Fruit fly (Drosophila melanogaster) whole organism, embryonic: ENCODE data around the gene Setx.

Source experiments
- Aef1 ChIP-seq: fragments of 200-800 bp; sonication (Bioruptor generic); IDR thresholded peaks from 3 replicates; pipeline ENCODE4 v1.3.6; 2022; ENCODE audit warnings: missing biosample characterization, missing genetic modification characterization
- Antp ChIP-seq: fragments of 200-800 bp; sonication (Bioruptor generic); optimal IDR thresholded peaks from 3 replicates; lab custom pipeline; 2016; ENCODE audit warnings: missing biosample characterization, missing genetic modification characterization
- Awh ChIP-seq: fragments of 200-800 bp; sonication (Bioruptor generic); IDR thresholded peaks from 2 replicates; pipeline ENCODE4, ENCODE4 v1.3.6; 2022; ENCODE audit warnings: missing biosample characterization, missing genetic modification characterization
- BtbVII ChIP-seq: fragments of 200-800 bp; sonication (Bioruptor generic); optimal IDR thresholded peaks from 3 replicates; lab custom pipeline; 2017; ENCODE audit warnings: missing biosample characterization, mild to moderate bottlenecking, missing genetic modification characterization
- CG11504 ChIP-seq: fragments of 200-800 bp; sonication (Bioruptor generic); optimal IDR thresholded peaks from 3 replicates; lab custom pipeline; 2019; ENCODE audit warnings: missing biosample characterization, mild to moderate bottlenecking, missing genetic modification characterization, moderate library complexity
- CG12391 ChIP-seq: fragments of 200-800 bp; sonication (Bioruptor generic); optimal IDR thresholded peaks from 3 replicates; lab custom pipeline; 2018; ENCODE audit warnings: missing biosample characterization, mild to moderate bottlenecking, missing genetic modification characterization, moderate library complexity
- CG12744 ChIP-seq: fragments of 200-800 bp; sonication (Bioruptor generic); optimal IDR thresholded peaks from 2 replicates; lab custom pipeline; 2016; ENCODE audit warnings: missing biosample characterization, missing genetic modification characterization
- CG13624 ChIP-seq: fragments of 200-800 bp; sonication (Bioruptor generic); optimal IDR thresholded peaks from 2 replicates; lab custom pipeline; 2016; ENCODE audit warnings: missing biosample characterization, missing genetic modification characterization
- CG15011 ChIP-seq: fragments of 200-800 bp; sonication (Bioruptor generic); optimal IDR thresholded peaks from 3 replicates; lab custom pipeline; 2018; ENCODE audit warnings: missing biosample characterization, mild to moderate bottlenecking, missing genetic modification characterization
- CG1603 ChIP-seq: fragments of 200-800 bp; sonication (Bioruptor generic); optimal IDR thresholded peaks from 2 replicates; lab custom pipeline; 2019; ENCODE audit warnings: missing biosample characterization, mild to moderate bottlenecking, missing genetic modification characterization, moderate library complexity
- CG16813 ChIP-seq: fragments of 200-800 bp; sonication (Bioruptor generic); IDR thresholded peaks from 3 replicates; pipeline ENCODE4 v1.3.6; 2022; ENCODE audit warnings: missing biosample characterization, missing genetic modification characterization; ENCODE audit not compliant: partially characterized antibody
- CG17568 ChIP-seq: fragments of 200-800 bp; sonication (Bioruptor generic); optimal IDR thresholded peaks from 2 replicates; lab custom pipeline; 2018; ENCODE audit warnings: missing biosample characterization, mild to moderate bottlenecking, missing genetic modification characterization, moderate library complexity
- CG17912 ChIP-seq: fragments of 200-800 bp; sonication (Bioruptor generic); optimal IDR thresholded peaks from 2 replicates; lab custom pipeline; 2018; ENCODE audit warnings: missing biosample characterization, mild to moderate bottlenecking, missing genetic modification characterization
- CG2120 ChIP-seq: fragments of 200-800 bp; sonication (Bioruptor generic); optimal IDR thresholded peaks from 3 replicates; lab custom pipeline; 2016; ENCODE audit warnings: missing biosample characterization, missing genetic modification characterization
- CG2678 ChIP-seq: fragments of 200-800 bp; sonication (Bioruptor generic); optimal IDR thresholded peaks from 3 replicates; lab custom pipeline; 2019; ENCODE audit warnings: missing biosample characterization, mild to moderate bottlenecking, missing genetic modification characterization, moderate library complexity
- CG31224 ChIP-seq: fragments of 200-800 bp; sonication (Bioruptor generic); IDR thresholded peaks from 2 replicates; pipeline ENCODE4 v1.3.6; 2022; ENCODE audit warnings: missing biosample characterization, missing genetic modification characterization
- CG7357 ChIP-seq: fragments of 200-800 bp; sonication (Bioruptor generic); IDR thresholded peaks from 3 replicates; pipeline ENCODE4 v1.3.6; 2022; ENCODE audit warnings: missing biosample characterization, missing genetic modification characterization
- CG8944 ChIP-seq: fragments of 200-800 bp; sonication (Bioruptor generic); optimal IDR thresholded peaks from 3 replicates; lab custom pipeline; 2016; ENCODE audit warnings: missing biosample characterization, missing genetic modification characterization
- Dad ChIP-seq: fragments of 200-800 bp; sonication (Bioruptor generic); optimal IDR thresholded peaks from 3 replicates; lab custom pipeline; 2016; ENCODE audit warnings: missing biosample characterization, missing genetic modification characterization
- Dip3 ChIP-seq: fragments of 200-800 bp; sonication (Bioruptor generic); optimal IDR thresholded peaks from 3 replicates; lab custom pipeline; 2016; ENCODE audit warnings: missing biosample characterization, missing genetic modification characterization
- Hr3 ChIP-seq: fragments of 200-800 bp; sonication (Bioruptor generic); optimal IDR thresholded peaks from 3 replicates; lab custom pipeline; 2016; ENCODE audit warnings: missing biosample characterization, missing genetic modification characterization
- Lpt ChIP-seq: fragments of >200 bp; optimal IDR thresholded peaks from 2 replicates; lab custom pipeline; 2018; ENCODE audit warnings: missing biosample characterization, missing genetic modification characterization
- Meics ChIP-seq: fragments of 200-800 bp; sonication (Bioruptor generic); optimal IDR thresholded peaks from 2 replicates; lab custom pipeline; 2017; ENCODE audit warnings: missing biosample characterization, mild to moderate bottlenecking, missing genetic modification characterization
- Oaz ChIP-seq: fragments of 200-800 bp; sonication (Bioruptor generic); IDR thresholded peaks from 2 replicates; pipeline ENCODE4 v1.3.6; 2022; ENCODE audit warnings: missing biosample characterization, missing genetic modification characterization
- Six4 ChIP-seq: fragments of 200-800 bp; sonication (Bioruptor generic); optimal IDR thresholded peaks from 2 replicates; lab custom pipeline; 2016; ENCODE audit warnings: missing biosample characterization, missing genetic modification characterization
- Sox102F ChIP-seq: fragments of 200-800 bp; sonication (Bioruptor generic); optimal IDR thresholded peaks from 2 replicates; lab custom pipeline; 2018; ENCODE audit warnings: missing biosample characterization, mild to moderate bottlenecking, missing genetic modification characterization, moderate library complexity
- Ssrp ChIP-seq: fragments of 200-800 bp; sonication (Bioruptor generic); optimal IDR thresholded peaks from 2 replicates; lab custom pipeline; 2018; ENCODE audit warnings: missing biosample characterization, mild to moderate bottlenecking, missing genetic modification characterization, moderate library complexity
- Vsx1 ChIP-seq: fragments of 200-800 bp; sonication (Bioruptor generic); optimal IDR thresholded peaks from 2 replicates; lab custom pipeline; 2017; ENCODE audit warnings: missing biosample characterization, mild to moderate bottlenecking, missing genetic modification characterization, missing genetic modification reagents
- cad ChIP-seq: fragments of >200 bp; optimal IDR thresholded peaks from 2 replicates; lab custom pipeline; 2017; ENCODE audit warnings: missing biosample characterization, missing genetic modification characterization
- cg ChIP-seq: fragments of 200-800 bp; sonication (Bioruptor generic); optimal IDR thresholded peaks from 3 replicates; lab custom pipeline; 2019; ENCODE audit warnings: missing biosample characterization, mild to moderate bottlenecking, missing genetic modification characterization, moderate library complexity
- chif ChIP-seq, 2 experiments: fragments of 200-800 bp; sonication (Bioruptor generic); optimal IDR thresholded peaks; 3 replicates each; lab custom pipeline; 2016; ENCODE audit warnings: missing biosample characterization in 2 of 2, missing genetic modification characterization in 2 of 2
- dati ChIP-seq: fragments of 200-800 bp; sonication (Bioruptor generic); IDR thresholded peaks from 2 replicates; pipeline ENCODE4 v1.3.6; 2022; ENCODE audit warnings: missing biosample characterization, missing genetic modification characterization
- dpn ChIP-seq, 2 experiments: fragments of 200-800 bp; sonication (Bioruptor generic); optimal IDR thresholded peaks; 3 replicates each; lab custom pipeline; 2016; ENCODE audit warnings: missing biosample characterization in 2 of 2, missing genetic modification characterization in 2 of 2
- fd3F ChIP-seq: fragments of 200-800 bp; sonication (Bioruptor generic); optimal IDR thresholded peaks from 2 replicates; lab custom pipeline; 2018; ENCODE audit warnings: missing biosample characterization, mild to moderate bottlenecking, missing genetic modification characterization, moderate library complexity
- gfzf ChIP-seq: fragments of 200-800 bp; sonication (Bioruptor generic); optimal IDR thresholded peaks from 2 replicates; lab custom pipeline; 2016; ENCODE audit warnings: missing biosample characterization, mild to moderate bottlenecking, missing genetic modification characterization, moderate library complexity
- grn ChIP-seq: fragments of 200-800 bp; sonication (Bioruptor generic); optimal IDR thresholded peaks from 3 replicates; lab custom pipeline; 2017; ENCODE audit warnings: missing biosample characterization, missing genetic modification characterization
- gsb-n ChIP-seq: fragments of 200-800 bp; sonication (Bioruptor generic); optimal IDR thresholded peaks from 3 replicates; lab custom pipeline; 2018; ENCODE audit warnings: missing biosample characterization, mild to moderate bottlenecking, missing genetic modification characterization
- hkb ChIP-seq, 2 experiments: fragments of 200-800 bp in 1 of 2; fragments of >200 bp in 1 of 2; sonication (Bioruptor generic) in 1 of 2; IDR thresholded peaks in 1 of 2; optimal IDR thresholded peaks in 1 of 2; 2 replicates each; pipeline versions ENCODE4 v1.3.6 to Lab custom; 2017 to 2022; ENCODE audit warnings: missing biosample characterization in 1 of 2, missing genetic modification characterization in 1 of 2
- lola ChIP-seq, 3 experiments: fragments of >200 bp in 2 of 3; fragments of 200-800 bp in 1 of 3; sonication (Bioruptor generic) in 1 of 3; optimal IDR thresholded peaks; 2 replicates each; lab custom pipeline; 2017 to 2019; ENCODE audit warnings: missing biosample characterization in 3 of 3, missing genetic modification characterization in 3 of 3, mild to moderate bottlenecking in 1 of 3, moderate library complexity in 1 of 3
- pan ChIP-seq, 4 experiments: fragments of >200 bp in 3 of 4; fragments of 200-800 bp in 1 of 4; sonication (Bioruptor generic) in 1 of 4; optimal IDR thresholded peaks in 3 of 4; IDR thresholded peaks in 1 of 4; 2 replicates each; pipeline versions ENCODE4 v1.3.6 to Lab custom; 2017 to 2022; ENCODE audit warnings: missing biosample characterization in 2 of 4, missing genetic modification characterization in 2 of 4, mixed read lengths in 1 of 4
- pnt ChIP-seq: fragments of 200-800 bp; sonication (Bioruptor generic); optimal IDR thresholded peaks from 3 replicates; lab custom pipeline; 2016; ENCODE audit warnings: missing biosample characterization, missing genetic modification characterization
- pros ChIP-seq: fragments of 200-800 bp; sonication (Bioruptor generic); optimal IDR thresholded peaks from 3 replicates; lab custom pipeline; 2019; ENCODE audit warnings: missing biosample characterization, mild to moderate bottlenecking, missing genetic modification characterization, moderate library complexity
- rib ChIP-seq: fragments of 200-800 bp; sonication (Bioruptor generic); IDR thresholded peaks from 2 replicates; pipeline ENCODE4 v1.3.6; 2022; ENCODE audit warnings: missing biosample characterization, missing genetic modification characterization
- ro ChIP-seq: fragments of 200-800 bp; sonication (Bioruptor generic); IDR thresholded peaks from 2 replicates; pipeline ENCODE4 v1.3.6; 2022; ENCODE audit warnings: missing biosample characterization, missing genetic modification characterization
- sna ChIP-seq: fragments of 200-800 bp; sonication (Bioruptor generic); IDR thresholded peaks from 2 replicates; pipeline ENCODE4 v1.3.6; 2022; ENCODE audit warnings: missing biosample characterization, missing genetic modification characterization; ENCODE audit not compliant: partially characterized antibody
- tgo ChIP-seq: fragments of 200-800 bp; sonication (Bioruptor generic); IDR thresholded peaks from 3 replicates; pipeline ENCODE4 v1.3.6; 2022; ENCODE audit warnings: missing biosample characterization, missing genetic modification characterization
- trh ChIP-seq: fragments of 200-800 bp; sonication (Bioruptor generic); optimal IDR thresholded peaks from 2 replicates; lab custom pipeline; 2016; ENCODE audit warnings: missing biosample characterization, missing genetic modification characterization
- wor ChIP-seq: fragments of 200-800 bp; sonication (Bioruptor generic); IDR thresholded peaks from 2 replicates; pipeline ENCODE4 v1.3.6; 2022; ENCODE audit warnings: missing biosample characterization, missing genetic modification characterization

Gene Setx

dm6 chr3L:8096106-8096558 is 41.2 kb downstream of the Setx start (continued):
- peak; percentile 95 for TF ChIP-seq CG12391 (tag; lab: Kevin White, UChicago)
- TF ChIP-seq cg (GFP tag; lab: Kevin White, UChicago) = no peak
- peak; percentile 86 for TF ChIP-seq wor (GFP tag; lab: Robert Waterston, UW)
- TF ChIP-seq dati (GFP tag; lab: Robert Waterston, UW) = no peak
- peak; percentile 90 for TF ChIP-seq CG7357
- no peak for TF ChIP-seq Lpt (GFP tag; lab: Kevin White, UChicago)
- peak; percentile 61 for TF ChIP-seq gsb-n
- TF ChIP-seq CG12744 = peak; percentile 75
- no peak for TF ChIP-seq cad (GFP tag; lab: Kevin White, UChicago)
- TF ChIP-seq Sox102F (GFP tag; lab: Kevin White, UChicago) = peak; percentile 95
- TF ChIP-seq CG16813 (GFP tag; lab: Robert Waterston, UW) = no peak
- TF ChIP-seq pros (GFP tag; lab: Kevin White, UChicago) = no peak
- TF ChIP-seq ro (GFP tag; lab: Robert Waterston, UW) = peak; percentile 77
- peak; percentile 88 for TF ChIP-seq Ssrp (tag; lab: Kevin White, UChicago)
- peak; percentile 89 for TF ChIP-seq CG17568 (GFP tag; lab: Kevin White, UChicago)
- no peak for TF ChIP-seq sna
- TF ChIP-seq Vsx1 (GFP tag; lab: Kevin White, UChicago) = peak; percentile 86
- peak; percentile 94 for TF ChIP-seq CG31224
- TF ChIP-seq pan (optimal IDR thresholded peaks at IDR 0.05; lab: Kevin White, UChicago) = no peak
- peak in 1 of 2 experiments; percentile 94 for TF ChIP-seq pan (GFP tag; optimal IDR thresholded peaks at IDR 0.05 in 1 of 2, IDR thresholded peaks at IDR 0.05 in 1 of 2)
- peak; percentile 70 for TF ChIP-seq pnt
- TF ChIP-seq grn = peak; percentile 33
- no peak for TF ChIP-seq hkb (optimal IDR thresholded peaks at IDR 0.05; lab: Kevin White, UChicago)
- peak; percentile 96 for TF ChIP-seq hkb (GFP tag; IDR thresholded peaks at IDR 0.05; lab: Robert Waterston, UW)
- no peak for TF ChIP-seq lola (GFP tag; optimal IDR thresholded peaks at IDR 0.05; lab: Kevin White, UChicago)
- TF ChIP-seq Aef1 = peak; percentile 96
- no peak for TF ChIP-seq gfzf
- peak; percentile 98 for TF ChIP-seq Meics
- peak; percentile 98 for TF ChIP-seq BtbVII (GFP tag; lab: Kevin White, UChicago)
- peak; percentile 79 for TF ChIP-seq Awh (GFP tag; lab: Robert Waterston, UW)
- peak; percentile 95 for TF ChIP-seq CG11504 (tag; lab: Kevin White, UChicago)
- peak; percentile 84 for TF ChIP-seq Dad (GFP tag; lab: Kevin White, UChicago)
- peak; percentile 87 for TF ChIP-seq Dip3 (GFP tag; lab: Kevin White, UChicago)
- peak; percentile 67 for TF ChIP-seq CG17912 (GFP tag; lab: Kevin White, UChicago)
- TF ChIP-seq chif (GFP tag; optimal IDR thresholded peaks at IDR 0.05; lab: Kevin White, UChicago) = peak; percentile 49 to 70
- peak; percentile 96 for TF ChIP-seq CG2678 (tag; lab: Kevin White, UChicago)
- peak; percentile 78 for TF ChIP-seq Antp (GFP tag; lab: Kevin White, UChicago)
- TF ChIP-seq CG2120 = peak; percentile 97
- TF ChIP-seq Oaz (GFP tag; lab: Robert Waterston, UW) = peak; percentile 92
- no peak for TF ChIP-seq CG1603 (tag; lab: Kevin White, UChicago)
- peak; percentile 87 to 95 for TF ChIP-seq dpn (GFP tag; optimal IDR thresholded peaks at IDR 0.05; lab: Kevin White, UChicago)
- TF ChIP-seq fd3F (GFP tag; lab: Kevin White, UChicago) = peak; percentile 97
- peak; percentile 97 for TF ChIP-seq rib
- peak; percentile 95 for TF ChIP-seq tgo
- TF ChIP-seq Six4 (GFP tag; lab: Kevin White, UChicago) = peak; percentile 85
- peak; percentile 94 for TF ChIP-seq Hr3
- peak; percentile 71 for TF ChIP-seq trh (GFP tag; lab: Kevin White, UChicago)
- TF ChIP-seq CG15011 = peak; percentile 92
- peak; percentile 71 for TF ChIP-seq CG8944 (GFP tag; lab: Kevin White, UChicago)
- TF ChIP-seq CG13624 (GFP tag; lab: Kevin White, UChicago) = peak; percentile 94
